Worm (Caenorhabditis elegans) whole organism, mixed stage, embryonic: Measurements from ENCODE around the gene F32D8.15.

ENCODE experiments used
- M03D4.4 ChIP-seq: sonication (generic microtip); optimal IDR thresholded peaks from 2 replicates; lab custom pipeline; 2017; ENCODE audit warnings: mild to moderate bottlenecking, missing genetic modification characterization, missing compliant biosample characterization
- bed-3 ChIP-seq: fragments of 200-800 bp; sonication (Bioruptor generic); optimal IDR thresholded peaks from 3 replicates; lab custom pipeline; 2018; ENCODE audit warnings: mild to moderate bottlenecking, missing genetic modification characterization, moderate library complexity, missing compliant biosample characterization
- blmp-1 ChIP-seq: fragments of 150-350 bp; optimal IDR thresholded peaks from 2 replicates; lab custom pipeline; 2014; ENCODE audit warnings: missing biosample characterization, missing genetic modification characterization
- ceh-39 ChIP-seq: fragments of 150-350 bp; optimal IDR thresholded peaks from 2 replicates; lab custom pipeline; 2014; ENCODE audit warnings: missing biosample characterization, missing genetic modification characterization
- ceh-43 ChIP-seq: fragments of 200-800 bp; sonication (Bioruptor generic); optimal IDR thresholded peaks from 2 replicates; lab custom pipeline; 2018; ENCODE audit warnings: mild to moderate bottlenecking, missing genetic modification characterization, moderate library complexity, missing compliant biosample characterization
- ceh-83 ChIP-seq: fragments of 200-800 bp; sonication (Bioruptor generic); optimal IDR thresholded peaks from 2 replicates; lab custom pipeline; 2018; ENCODE audit warnings: mild to moderate bottlenecking, missing genetic modification characterization, missing compliant biosample characterization
- ces-1 ChIP-seq: fragments of 150-350 bp; optimal IDR thresholded peaks from 2 replicates; lab custom pipeline; 2014; ENCODE audit warnings: missing biosample characterization, missing genetic modification reagents, missing genetic modification characterization
- cnd-1 ChIP-seq: fragments of 200-800 bp; sonication (Bioruptor generic); optimal IDR thresholded peaks from 2 replicates; lab custom pipeline; 2018; ENCODE audit warnings: mild to moderate bottlenecking, missing genetic modification characterization, missing compliant biosample characterization
- drap-1 ChIP-seq: fragments of 200-800 bp; sonication (Bioruptor generic); optimal IDR thresholded peaks from 3 replicates; lab custom pipeline; 2018; ENCODE audit warnings: mild to moderate bottlenecking, missing genetic modification characterization, missing compliant biosample characterization
- elt-1 ChIP-seq: sonication (generic microtip); optimal IDR thresholded peaks from 2 replicates; lab custom pipeline; 2017; ENCODE audit warnings: missing genetic modification characterization, mild to moderate bottlenecking, missing compliant biosample characterization, antibody characterized with exemption, moderate library complexity, borderline replicate concordance; ENCODE audit not compliant: insufficient read depth
- elt-3 ChIP-seq: fragments of 150-350 bp; optimal IDR thresholded peaks from 2 replicates; lab custom pipeline; 2014; ENCODE audit warnings: missing biosample characterization, missing genetic modification characterization
- flh-1 ChIP-seq: fragments of 200-800 bp; sonication (Bioruptor generic); optimal IDR thresholded peaks from 2 replicates; lab custom pipeline; 2018; ENCODE audit warnings: mild to moderate bottlenecking, missing genetic modification characterization, moderate library complexity, missing compliant biosample characterization
- ham-2 ChIP-seq: fragments of 200-800 bp; sonication (Bioruptor generic); optimal IDR thresholded peaks from 2 replicates; lab custom pipeline; 2018; ENCODE audit warnings: mild to moderate bottlenecking, missing genetic modification characterization, missing compliant biosample characterization
- hlh-1 ChIP-seq: fragments of 150-350 bp; optimal IDR thresholded peaks from 2 replicates; lab custom pipeline; 2014; ENCODE audit warnings: missing biosample characterization, missing genetic modification reagents, missing genetic modification characterization
- lin-13 ChIP-seq: fragments of 150-350 bp; optimal IDR thresholded peaks from 2 replicates; lab custom pipeline; 2014; ENCODE audit warnings: missing biosample characterization, missing genetic modification characterization
- lin-32 ChIP-seq: fragments of 200-800 bp; sonication (Bioruptor generic); optimal IDR thresholded peaks from 2 replicates; lab custom pipeline; 2018; ENCODE audit warnings: mild to moderate bottlenecking, missing genetic modification characterization, missing compliant biosample characterization
- lsy-2 ChIP-seq: fragments of 150-350 bp; optimal IDR thresholded peaks from 2 replicates; lab custom pipeline; 2014; ENCODE audit warnings: missing biosample characterization, missing genetic modification characterization
- mab-5 ChIP-seq: fragments of 150-350 bp; optimal IDR thresholded peaks from 2 replicates; lab custom pipeline; 2014; ENCODE audit warnings: missing biosample characterization, missing genetic modification characterization
- mep-1 ChIP-seq: fragments of 150-350 bp; optimal IDR thresholded peaks from 2 replicates; lab custom pipeline; 2017; ENCODE audit warnings: missing biosample characterization, missing genetic modification reagents, missing genetic modification characterization, inconsistent platforms
- mls-2 ChIP-seq: sonication (generic microtip); optimal IDR thresholded peaks from 2 replicates; lab custom pipeline; 2016; ENCODE audit warnings: mild to moderate bottlenecking, missing genetic modification characterization, moderate library complexity, missing compliant biosample characterization
- nhr-2 ChIP-seq: fragments of 150-350 bp; optimal IDR thresholded peaks from 2 replicates; lab custom pipeline; 2014; ENCODE audit warnings: missing biosample characterization, missing genetic modification characterization
- nhr-28 ChIP-seq: fragments of 150-350 bp; optimal IDR thresholded peaks from 2 replicates; lab custom pipeline; 2014; ENCODE audit warnings: missing biosample characterization, missing genetic modification characterization
- nhr-76 ChIP-seq: sonication (generic microtip); optimal IDR thresholded peaks from 2 replicates; lab custom pipeline; 2017; ENCODE audit warnings: missing biosample characterization, missing genetic modification characterization
- pha-4 ChIP-seq: fragments of 150-350 bp; optimal IDR thresholded peaks from 2 replicates; lab custom pipeline; 2018; ENCODE audit warnings: missing biosample characterization, missing genetic modification reagents, missing genetic modification characterization
- sem-2 ChIP-seq: fragments of 200-800 bp; sonication (Bioruptor generic); optimal IDR thresholded peaks from 2 replicates; lab custom pipeline; 2018; ENCODE audit warnings: mild to moderate bottlenecking, missing genetic modification characterization, missing compliant biosample characterization
- snpc-4 ChIP-seq: fragments of 150-350 bp; optimal IDR thresholded peaks from 2 replicates; lab custom pipeline; 2014; ENCODE audit warnings: missing biosample characterization, missing genetic modification characterization
- sptf-1 ChIP-seq: sonication (generic microtip); optimal IDR thresholded peaks from 2 replicates; lab custom pipeline; 2017; ENCODE audit warnings: mild to moderate bottlenecking, missing genetic modification characterization, moderate library complexity, missing compliant biosample characterization
- tbx-8 ChIP-seq: fragments of 200-800 bp; sonication (Bioruptor generic); optimal IDR thresholded peaks from 2 replicates; lab custom pipeline; 2018; ENCODE audit warnings: mild to moderate bottlenecking, missing genetic modification characterization, moderate library complexity, missing compliant biosample characterization
- unc-120 ChIP-seq: sonication (generic microtip); optimal IDR thresholded peaks from 2 replicates; lab custom pipeline; 2017; ENCODE audit warnings: missing genetic modification characterization, missing compliant biosample characterization; ENCODE audit not compliant: poor library complexity, severe bottlenecking
- unc-39 ChIP-seq: fragments of 150-350 bp; optimal IDR thresholded peaks from 2 replicates; lab custom pipeline; 2014; ENCODE audit warnings: missing biosample characterization, missing genetic modification characterization
- unc-62 ChIP-seq: fragments of 150-350 bp; optimal IDR thresholded peaks from 2 replicates; lab custom pipeline; 2014; ENCODE audit warnings: missing biosample characterization, missing genetic modification reagents, missing genetic modification characterization

Gene F32D8.15

DNA sequence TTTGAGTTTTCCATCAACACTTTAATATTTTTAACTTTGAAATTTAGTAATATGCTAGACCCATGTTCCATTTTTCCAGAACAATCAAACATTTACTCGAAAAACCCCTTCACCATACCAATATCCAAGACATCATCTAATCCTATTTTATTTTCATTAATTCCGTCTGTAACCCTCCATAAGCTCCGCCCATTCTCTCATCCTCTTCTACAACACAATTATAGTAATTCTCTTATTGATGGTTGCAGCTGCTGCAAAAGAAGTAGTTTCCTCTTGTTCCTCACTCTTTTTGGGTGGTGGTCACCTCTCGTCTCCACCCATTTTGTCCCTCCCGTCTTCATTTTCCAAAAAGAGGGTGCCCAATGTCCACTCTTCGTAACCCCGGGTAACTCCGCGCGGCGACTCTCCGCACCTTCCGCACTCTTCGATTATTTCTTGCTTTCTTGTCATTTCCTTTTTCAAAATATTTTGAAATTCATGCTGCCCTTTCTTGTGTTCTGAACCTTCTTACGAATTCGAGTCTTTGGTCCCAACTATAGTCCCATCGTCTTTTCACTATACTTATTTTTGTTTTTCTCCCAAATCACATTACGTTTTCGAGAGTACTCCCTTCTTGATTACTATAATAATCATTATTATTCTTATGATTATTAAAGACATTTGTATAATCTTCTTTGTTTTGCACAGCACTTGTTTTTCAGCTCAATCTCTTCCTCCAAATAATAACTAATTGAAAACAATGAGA lies 23.5 kb upstream of the F32D8.15 start, which contains the start of gene F32D8.1:
Gene F32D8.1, plus strand, starts transcription at position 695 of the 745 bp plus-strand sequence.
- no peak for TF ChIP-seq ceh-39
- peak; percentile 97 for TF ChIP-seq ces-1

DNA sequence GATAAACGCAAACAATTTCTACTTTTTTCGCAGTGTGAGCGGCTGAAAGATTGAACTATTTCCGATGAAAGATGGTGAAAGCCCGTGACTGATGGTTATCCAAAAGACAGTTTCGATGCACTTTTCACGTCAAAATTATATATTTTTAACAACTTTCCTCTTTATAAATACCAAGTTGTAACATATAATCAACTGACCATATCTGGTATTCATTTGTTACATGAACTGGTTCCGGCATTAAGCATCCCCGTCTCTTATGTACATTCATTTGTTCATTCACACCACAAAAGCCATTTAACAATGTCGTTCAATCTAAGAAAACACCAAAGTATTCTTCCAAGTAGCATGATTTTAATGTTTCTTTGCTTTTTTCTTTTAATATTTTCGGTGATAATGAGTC lies 20.4 kb upstream of the F32D8.15 start, which contains the start of gene F32D8.2:
Gene F32D8.2, plus strand, starts transcription at position 301 of the 400 bp plus-strand sequence.
- TF ChIP-seq snpc-4 (tag; lab: Kevin White, UChicago): no peak
- no peak for TF ChIP-seq blmp-1
- no peak for TF ChIP-seq unc-62 (GFP tag; lab: Kevin White, UChicago)
- TF ChIP-seq pha-4 (tag; lab: Kevin White, UChicago): no peak
- TF ChIP-seq ceh-43 (GFP tag; lab: Kevin White, UChicago): no peak
- no peak for TF ChIP-seq sem-2 (GFP tag; lab: Kevin White, UChicago)
- no peak for TF ChIP-seq hlh-1 (tag; lab: Kevin White, UChicago)
- no peak for TF ChIP-seq lin-32 (GFP tag; lab: Kevin White, UChicago)
- TF ChIP-seq sptf-1 (tag; lab: Kevin White, UChicago): no peak
- TF ChIP-seq mep-1 (tag; lab: Kevin White, UChicago): no peak
- TF ChIP-seq tbx-8: no peak
- TF ChIP-seq nhr-2: no peak
- no peak for TF ChIP-seq mls-2 (tag; lab: Kevin White, UChicago)
- no peak for TF ChIP-seq cnd-1 (tag; lab: Kevin White, UChicago)
- no peak for TF ChIP-seq M03D4.4 (tag; lab: Kevin White, UChicago)
- no peak for TF ChIP-seq lsy-2
- TF ChIP-seq ceh-39: no peak
- TF ChIP-seq flh-1 (GFP tag; lab: Kevin White, UChicago): no peak
- TF ChIP-seq unc-39 (tag; lab: Kevin White, UChicago): no peak
- TF ChIP-seq drap-1: no peak

DNA sequence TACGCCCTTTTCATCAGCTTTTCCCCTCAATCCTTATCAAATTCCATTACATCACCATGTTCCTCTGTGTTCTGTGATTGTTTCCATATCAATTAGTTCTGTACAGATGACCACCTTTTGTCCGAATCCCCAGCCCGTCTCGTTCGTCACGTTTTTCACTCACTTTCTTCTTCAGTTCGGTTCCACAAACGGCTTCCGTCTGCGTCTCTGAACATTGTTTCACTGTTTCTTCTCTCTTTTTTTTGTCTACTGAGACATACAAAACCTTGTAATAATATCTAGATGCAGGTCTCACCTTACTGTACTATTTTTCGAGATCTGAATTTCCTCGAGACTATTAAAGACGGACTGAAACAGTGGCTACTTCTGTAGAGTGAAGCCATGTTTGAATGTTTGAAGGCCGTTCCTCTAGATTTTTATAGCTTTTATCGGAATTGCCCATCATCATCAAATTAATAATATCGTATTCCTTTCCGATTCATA lies 17.4 kb upstream of the F32D8.15 start, which contains the start of gene F32D8.3:
Gene F32D8.3, plus strand, starts transcription at position 433 of the 483 bp plus-strand sequence.
- TF ChIP-seq nhr-28 (no peak), M03D4.4 (tag; lab: Kevin White, UChicago) (no peak), flh-1 (GFP tag; lab: Kevin White, UChicago) (no peak), ham-2 (GFP tag; lab: Kevin White, UChicago) (no peak), mab-5 (no peak), sem-2 (GFP tag; lab: Kevin White, UChicago) (no peak), lsy-2 (no peak), lin-13 (no peak), tbx-8 (no peak), ceh-43 (GFP tag; lab: Kevin White, UChicago) (no peak), sptf-1 (tag; lab: Kevin White, UChicago) (no peak), unc-62 (GFP tag; lab: Kevin White, UChicago) (no peak), elt-1 (tag; lab: Kevin White, UChicago) (no peak), ceh-39 (no peak), elt-3 (no peak), unc-120 (tag; lab: Kevin White, UChicago) (no peak), hlh-1 (tag; lab: Kevin White, UChicago) (no peak), bed-3 (GFP tag; lab: Kevin White, UChicago) (no peak), ceh-83 (GFP tag; lab: Kevin White, UChicago) (no peak), blmp-1 (no peak)
- TF ChIP-seq, all 35 proteins: peak for 0

DNA sequence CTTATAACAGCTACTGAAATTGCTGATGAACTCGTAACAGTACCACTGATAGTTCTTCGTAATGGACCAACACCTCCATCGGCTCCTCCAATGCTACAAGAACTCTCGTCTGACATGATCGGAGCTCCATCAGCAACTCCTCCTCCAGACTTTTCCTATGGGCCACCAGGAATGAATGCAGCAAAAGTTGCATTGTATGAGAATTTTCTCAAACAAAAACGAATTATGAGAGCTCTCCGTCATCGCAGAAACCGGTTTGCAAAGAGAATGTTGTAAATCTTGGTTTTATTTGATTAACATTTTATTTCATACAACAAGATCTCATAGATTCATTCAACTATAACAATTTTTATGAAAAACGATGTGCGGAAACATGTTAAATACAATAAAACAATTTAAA lies 16.3 kb upstream of the F32D8.15 start:
- TF ChIP-seq drap-1: no peak
- TF ChIP-seq nhr-76: no peak
- no peak for TF ChIP-seq nhr-2
- no peak for TF ChIP-seq lin-32 (GFP tag; lab: Kevin White, UChicago)
- TF ChIP-seq hlh-1 (tag; lab: Kevin White, UChicago): no peak
- no peak for TF ChIP-seq unc-39 (tag; lab: Kevin White, UChicago)

DNA sequence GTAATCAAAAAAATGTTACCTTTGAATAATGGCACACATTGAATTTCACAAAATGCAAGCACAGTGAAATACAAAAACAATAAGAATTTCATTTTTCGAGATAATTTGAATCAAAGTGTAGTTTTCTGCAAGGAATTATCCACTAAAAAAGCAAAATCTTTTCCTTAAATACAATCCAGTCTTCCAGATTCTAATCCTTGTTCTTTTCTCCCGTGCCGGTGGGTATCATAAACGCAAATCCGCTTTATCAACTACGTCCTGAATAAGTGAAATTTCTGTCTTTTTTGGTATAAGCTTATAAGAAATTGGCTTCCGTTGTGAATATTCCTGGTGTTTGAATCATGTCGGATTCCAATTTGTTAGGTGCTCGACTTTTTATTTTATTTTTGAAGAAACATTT lies 15.7 kb upstream of the F32D8.15 start:
- TF ChIP-seq nhr-2 (no peak), M03D4.4 (tag; lab: Kevin White, UChicago) (no peak), ham-2 (GFP tag; lab: Kevin White, UChicago) (no peak), hlh-1 (tag; lab: Kevin White, UChicago) (no peak), tbx-8 (no peak), lin-32 (GFP tag; lab: Kevin White, UChicago) (no peak), elt-3 (no peak), ceh-43 (GFP tag; lab: Kevin White, UChicago) (no peak), snpc-4 (tag; lab: Kevin White, UChicago) (no peak)
